Fruit fly (Drosophila melanogaster) whole organism, embryonic: ENCODE results near the gene feo.
A peak's percentile ranks its signal among the peaks of the same experiment; 100 is the strongest.

ENCODE experiments used
- BEAF-32 ChIP-seq: fragments of 200-800 bp; sonication (Bioruptor generic); optimal IDR thresholded peaks from 3 replicates; lab custom pipeline; 2017; ENCODE audit warnings: missing biosample characterization, missing genetic modification characterization, mild to moderate bottlenecking, moderate library complexity, missing genetic modification reagents
- Bgb ChIP-seq: fragments of 200-800 bp; sonication (Bioruptor generic); IDR thresholded peaks from 2 replicates; pipeline ENCODE4 v1.3.6; 2022; ENCODE audit warnings: missing biosample characterization, missing genetic modification characterization; ENCODE audit not compliant: partially characterized antibody
- CG13287 ChIP-seq: fragments of 200-800 bp; sonication (Bioruptor generic); IDR thresholded peaks from 2 replicates; pipeline ENCODE4 v1.3.6; 2022; ENCODE audit warnings: missing biosample characterization, missing genetic modification characterization; ENCODE audit not compliant: partially characterized antibody
- CG13775 ChIP-seq: fragments of 200-800 bp; sonication (Bioruptor generic); optimal IDR thresholded peaks from 3 replicates; lab custom pipeline; 2017; ENCODE audit warnings: missing biosample characterization, mild to moderate bottlenecking, missing genetic modification characterization
- CG14860 ChIP-seq: fragments of 200-800 bp; sonication (Bioruptor generic); IDR thresholded peaks from 3 replicates; pipeline ENCODE4 v1.3.6; 2022; ENCODE audit warnings: missing biosample characterization, missing genetic modification characterization; ENCODE audit not compliant: partially characterized antibody
- CG14965 ChIP-seq: fragments of 200-800 bp; sonication (Bioruptor generic); optimal IDR thresholded peaks from 2 replicates; lab custom pipeline; 2016; ENCODE audit warnings: missing biosample characterization, missing genetic modification characterization, borderline replicate concordance
- CG16779 ChIP-seq: fragments of 200-800 bp; sonication (Bioruptor generic); IDR thresholded peaks from 2 replicates; pipeline ENCODE4 v1.3.6; 2022; ENCODE audit warnings: missing biosample characterization, missing genetic modification characterization
- CG17385 ChIP-seq: fragments of 200-800 bp; sonication (Bioruptor generic); optimal IDR thresholded peaks from 3 replicates; lab custom pipeline; 2018; ENCODE audit warnings: missing biosample characterization, mild to moderate bottlenecking, missing genetic modification characterization
- CG17829 ChIP-seq: fragments of 200-800 bp; optimal IDR thresholded peaks from 2 replicates; lab custom pipeline; 2019; ENCODE audit warnings: missing biosample characterization, mild to moderate bottlenecking, missing genetic modification characterization, moderate library complexity
- CG1792 ChIP-seq: fragments of 200-800 bp; sonication (Bioruptor generic); optimal IDR thresholded peaks from 2 replicates; lab custom pipeline; 2016; ENCODE audit warnings: missing biosample characterization, missing genetic modification characterization
- CG30020 ChIP-seq: fragments of 200-800 bp; optimal IDR thresholded peaks from 2 replicates; lab custom pipeline; 2019; ENCODE audit warnings: missing biosample characterization, mild to moderate bottlenecking, missing genetic modification characterization, moderate library complexity
- CG31224 ChIP-seq: fragments of 200-800 bp; sonication (Bioruptor generic); IDR thresholded peaks from 2 replicates; pipeline ENCODE4 v1.3.6; 2022; ENCODE audit warnings: missing biosample characterization, missing genetic modification characterization
- CG34224 ChIP-seq: fragments of 200-800 bp; sonication (Bioruptor generic); IDR thresholded peaks from 3 replicates; pipeline ENCODE4 v1.3.6; 2022; ENCODE audit warnings: missing biosample characterization, missing genetic modification characterization; ENCODE audit not compliant: partially characterized antibody
- CG5245 ChIP-seq: fragments of 200-800 bp; sonication (Bioruptor generic); optimal IDR thresholded peaks from 3 replicates; lab custom pipeline; 2016; ENCODE audit warnings: missing biosample characterization, missing genetic modification characterization
- CG8281 ChIP-seq: fragments of 200-800 bp; sonication (Bioruptor generic); optimal IDR thresholded peaks from 2 replicates; lab custom pipeline; 2018; ENCODE audit warnings: missing biosample characterization, mild to moderate bottlenecking, missing genetic modification characterization, moderate library complexity
- CG8290 ChIP-seq, 3 experiments: fragments of 200-800 bp; sonication (Bioruptor generic); optimal IDR thresholded peaks; 2 replicates each; lab custom pipeline; 2016 to 2019; ENCODE audit warnings: missing biosample characterization in 3 of 3, missing genetic modification characterization in 3 of 3, mild to moderate bottlenecking in 2 of 3, moderate library complexity in 1 of 3
- CG9932 ChIP-seq: fragments of 200-800 bp; sonication (Bioruptor generic); IDR thresholded peaks from 2 replicates; pipeline ENCODE4 v1.3.6; 2022; ENCODE audit warnings: missing biosample characterization, missing genetic modification characterization
- CoRest ChIP-seq: fragments of 200-800 bp; sonication (Bioruptor generic); optimal IDR thresholded peaks from 3 replicates; lab custom pipeline; 2018; ENCODE audit warnings: missing biosample characterization, mild to moderate bottlenecking, missing genetic modification characterization, moderate library complexity
- Doc2 ChIP-seq: fragments of 200-800 bp; sonication (Bioruptor generic); IDR thresholded peaks from 2 replicates; pipeline ENCODE4 v1.3.6; 2022; ENCODE audit warnings: missing biosample characterization, missing genetic modification characterization
- Dref ChIP-seq: fragments of 200-800 bp; sonication (Bioruptor generic); IDR thresholded peaks from 2 replicates; pipeline ENCODE4 v1.3.6; 2022; ENCODE audit warnings: missing biosample characterization, missing genetic modification characterization
- E2f2 ChIP-seq: fragments of 200-800 bp; sonication (Bioruptor generic); IDR thresholded peaks from 2 replicates; pipeline ENCODE4 v1.3.6; 2022; ENCODE audit warnings: missing biosample characterization, missing genetic modification characterization
- Ets97D ChIP-seq: fragments of 200-800 bp; sonication (Bioruptor generic); optimal IDR thresholded peaks from 3 replicates; lab custom pipeline; 2016; ENCODE audit warnings: missing biosample characterization, missing genetic modification characterization
- Fer3 ChIP-seq: fragments of 200-800 bp; sonication (Bioruptor generic); optimal IDR thresholded peaks from 2 replicates; lab custom pipeline; 2018; ENCODE audit warnings: missing biosample characterization, mild to moderate bottlenecking, missing genetic modification characterization, moderate library complexity
- HLH4C ChIP-seq: fragments of 200-800 bp; sonication (Bioruptor generic); IDR thresholded peaks from 3 replicates; pipeline ENCODE4 v1.3.6; 2022; ENCODE audit warnings: missing biosample characterization, missing genetic modification characterization; ENCODE audit not compliant: partially characterized antibody
- Hsf ChIP-seq: fragments of 200-800 bp; sonication (Bioruptor generic); optimal IDR thresholded peaks from 3 replicates; lab custom pipeline; 2016; ENCODE audit warnings: missing biosample characterization, missing genetic modification characterization
- Med ChIP-seq: fragments of 200-800 bp; sonication (Bioruptor generic); peaks from one replicate; lab custom pipeline; 2016; ENCODE audit warnings: missing biosample characterization, missing genetic modification characterization, mild to moderate bottlenecking, inconsistent platforms, moderate library complexity
- NFAT ChIP-seq: fragments of 200-800 bp; sonication (Bioruptor generic); IDR thresholded peaks from 2 replicates; pipeline ENCODE4 v1.3.6; 2022; ENCODE audit warnings: missing biosample characterization, missing genetic modification characterization
- Pdp1 ChIP-seq, 2 experiments: fragments of 200-800 bp; sonication (Bioruptor generic); optimal IDR thresholded peaks; 3 replicates each; lab custom pipeline; 2016; ENCODE audit warnings: missing biosample characterization in 2 of 2, missing genetic modification characterization in 2 of 2, mild to moderate bottlenecking in 1 of 2, moderate library complexity in 1 of 2
- Rfx ChIP-seq: fragments of 200-800 bp; sonication (Bioruptor generic); IDR thresholded peaks from 2 replicates; pipeline ENCODE4 v1.3.6; 2022; ENCODE audit warnings: missing biosample characterization, missing genetic modification characterization
- Sry-β ChIP-seq: fragments of 200-800 bp; sonication (Bioruptor generic); optimal IDR thresholded peaks from 2 replicates; lab custom pipeline; 2018; ENCODE audit warnings: missing biosample characterization, mild to moderate bottlenecking, missing genetic modification characterization, moderate library complexity
- ato ChIP-seq: fragments of 200-800 bp; sonication (Bioruptor generic); IDR thresholded peaks from 2 replicates; pipeline ENCODE4 v1.3.6; 2022; ENCODE audit warnings: missing biosample characterization, missing genetic modification characterization; ENCODE audit not compliant: partially characterized antibody
- fru ChIP-seq: fragments of >200 bp; optimal IDR thresholded peaks from 2 replicates; lab custom pipeline; 2017
- gce ChIP-seq: fragments of 200-800 bp; sonication (Bioruptor generic); IDR thresholded peaks from 3 replicates; pipeline ENCODE4 v1.3.6; 2022; ENCODE audit warnings: missing biosample characterization, missing genetic modification characterization
- gfzf ChIP-seq: fragments of 200-800 bp; sonication (Bioruptor generic); optimal IDR thresholded peaks from 2 replicates; lab custom pipeline; 2016; ENCODE audit warnings: missing biosample characterization, mild to moderate bottlenecking, missing genetic modification characterization, moderate library complexity
- ind ChIP-seq: fragments of 200-800 bp; sonication (Bioruptor generic); optimal IDR thresholded peaks from 3 replicates; lab custom pipeline; 2016; ENCODE audit warnings: missing biosample characterization, missing genetic modification characterization
- inv ChIP-seq: fragments of 200-800 bp; sonication (Bioruptor generic); IDR thresholded peaks from 2 replicates; pipeline ENCODE4 v1.3.6; 2022; ENCODE audit warnings: missing biosample characterization, missing genetic modification characterization; ENCODE audit not compliant: partially characterized antibody
- jigr1 ChIP-seq: fragments of 200-800 bp; sonication (Bioruptor generic); IDR thresholded peaks from 3 replicates; pipeline ENCODE4 v1.3.6; 2022; ENCODE audit warnings: missing biosample characterization, missing genetic modification characterization
- lab ChIP-seq: fragments of 200-800 bp; sonication (Bioruptor generic); optimal IDR thresholded peaks from 3 replicates; lab custom pipeline; 2017; ENCODE audit warnings: missing biosample characterization, missing genetic modification characterization, mild to moderate bottlenecking, moderate library complexity, missing genetic modification reagents
- lola ChIP-seq, 3 experiments: fragments of >200 bp in 2 of 3; fragments of 200-800 bp in 1 of 3; sonication (Bioruptor generic) in 1 of 3; optimal IDR thresholded peaks; 2 replicates each; lab custom pipeline; 2017 to 2019; ENCODE audit warnings: missing biosample characterization in 3 of 3, missing genetic modification characterization in 3 of 3, mild to moderate bottlenecking in 1 of 3, moderate library complexity in 1 of 3
- mam ChIP-seq: fragments of 200-800 bp; sonication (Bioruptor generic); optimal IDR thresholded peaks from 3 replicates; lab custom pipeline; 2016; ENCODE audit warnings: missing biosample characterization, missing genetic modification characterization
- nerfin-1 ChIP-seq: fragments of 200-800 bp; sonication (Bioruptor generic); optimal IDR thresholded peaks from 3 replicates; lab custom pipeline; 2019; ENCODE audit warnings: missing biosample characterization, mild to moderate bottlenecking, missing genetic modification characterization, moderate library complexity
- phol ChIP-seq: fragments of 200-800 bp; sonication (Bioruptor generic); optimal IDR thresholded peaks from 3 replicates; lab custom pipeline; 2018; ENCODE audit warnings: missing biosample characterization, mild to moderate bottlenecking, missing genetic modification characterization, moderate library complexity
- prd ChIP-seq, 3 experiments: fragments of >200 bp in 2 of 3; fragments of 200-800 bp in 1 of 3; sonication (Bioruptor generic) in 1 of 3; optimal IDR thresholded peaks in 2 of 3; IDR thresholded peaks in 1 of 3; 2 replicates in 2 of 3; 3 replicates in 1 of 3; pipeline versions ENCODE4 v1.3.6 to Lab custom; 2017 to 2022; ENCODE audit warnings: missing biosample characterization in 1 of 3, missing genetic modification characterization in 1 of 3
- slbo ChIP-seq: fragments of 200-800 bp; sonication (Bioruptor generic); IDR thresholded peaks from 2 replicates; pipeline ENCODE4 v1.3.6; 2022; ENCODE audit warnings: missing biosample characterization, missing genetic modification characterization
- sna ChIP-seq: fragments of 200-800 bp; sonication (Bioruptor generic); IDR thresholded peaks from 2 replicates; pipeline ENCODE4 v1.3.6; 2022; ENCODE audit warnings: missing biosample characterization, missing genetic modification characterization; ENCODE audit not compliant: partially characterized antibody
- trem ChIP-seq: fragments of 200-800 bp; optimal IDR thresholded peaks from 3 replicates; lab custom pipeline; 2019; ENCODE audit warnings: missing biosample characterization, mild to moderate bottlenecking, missing genetic modification characterization, moderate library complexity
- zen2 ChIP-seq: fragments of 200-800 bp; sonication (Bioruptor generic); IDR thresholded peaks from 3 replicates; pipeline ENCODE4 v1.3.6; 2022; ENCODE audit warnings: missing biosample characterization, missing genetic modification characterization; ENCODE audit not compliant: partially characterized antibody

Gene feo

DNA sequence GAGAGGGAATG is 7.4 kb downstream of the feo start, which contains the start of gene Pgls:
Pgls (plus strand) TSS at position 3 of the 11 bp plus-strand sequence.
- no peak for TF ChIP-seq Hsf (GFP tag; lab: Kevin White, UChicago)

DNA sequence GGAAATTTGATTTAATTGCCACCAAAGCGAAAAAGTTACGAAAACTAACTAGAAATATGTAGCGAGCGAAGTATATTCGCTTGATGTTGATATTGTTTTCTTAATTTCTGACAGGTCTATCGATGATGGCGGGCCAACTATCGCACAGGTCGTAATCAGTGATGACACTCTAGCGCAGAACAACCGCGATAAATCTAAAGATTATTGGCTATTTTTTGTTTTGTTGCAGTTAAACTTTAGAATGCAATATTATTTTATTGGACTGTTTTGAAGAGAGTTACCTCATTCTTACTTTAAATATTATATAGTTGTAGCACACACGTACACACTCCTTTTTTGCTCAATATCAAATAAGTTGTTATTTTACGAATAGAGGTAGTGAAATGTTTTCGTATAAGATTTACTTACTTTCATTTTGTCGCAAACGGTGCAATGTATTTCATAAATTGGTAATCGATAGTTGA is 7.7 kb downstream of the feo start, which contains the start of gene sbr:
sbr (minus strand) TSS at position 121 of the 464 bp plus-strand sequence.
- peak; percentile 90 for TF ChIP-seq BEAF-32 (GFP tag; lab: Kevin White, UChicago)
- peak; percentile 68 for TF ChIP-seq CG14860 (GFP tag; lab: Robert Waterston, UW)
- peak; percentile 78 for TF ChIP-seq inv (GFP tag; lab: Robert Waterston, UW)
- TF ChIP-seq CG34224: peak; percentile 74
- TF ChIP-seq CG16779 (GFP tag; lab: Robert Waterston, UW): no peak
- TF ChIP-seq fru: no peak
- peak; percentile 38 for TF ChIP-seq Med (GFP tag; lab: Kevin White, UChicago)
- peak; percentile 27 for TF ChIP-seq mam (GFP tag; lab: Kevin White, UChicago)
- peak; percentile 37 for TF ChIP-seq CoRest (tag; lab: Kevin White, UChicago)
- TF ChIP-seq gce: no peak
- peak; percentile 78 for TF ChIP-seq HLH4C
- no peak for TF ChIP-seq jigr1 (GFP tag; lab: Robert Waterston, UW)
- TF ChIP-seq lab: no peak
- peak; percentile 58; the same call in 1 of the 3 replicates for TF ChIP-seq zen2 (GFP tag; lab: Robert Waterston, UW)
- TF ChIP-seq CG8281 (tag; lab: Kevin White, UChicago): no peak
- peak; percentile 73 for TF ChIP-seq phol
- peak; percentile 31 for TF ChIP-seq CG8290 (GFP tag; optimal IDR thresholded peaks at IDR 0.05; lab: Kevin White, UChicago)
- no peak for TF ChIP-seq CG8290 (tag; optimal IDR thresholded peaks at IDR 0.05; lab: Kevin White, UChicago)
- peak; percentile 69 for TF ChIP-seq Dref (GFP tag; lab: Robert Waterston, UW)
- no peak for TF ChIP-seq prd (optimal IDR thresholded peaks at IDR 0.05; lab: Kevin White, UChicago)
- peak; percentile 26; the same call in 1 of the 3 replicates for TF ChIP-seq prd (GFP tag; IDR thresholded peaks at IDR 0.05; lab: Robert Waterston, UW)
- peak; percentile 76 for TF ChIP-seq Bgb (GFP tag; lab: Robert Waterston, UW)
- no peak for TF ChIP-seq nerfin-1 (tag; lab: Kevin White, UChicago)
- TF ChIP-seq NFAT (GFP tag; lab: Robert Waterston, UW): peak; percentile 6; the same call in 1 of the 2 replicates
- no peak for TF ChIP-seq Fer3
- no peak for TF ChIP-seq Doc2 (GFP tag; lab: Robert Waterston, UW)
- no peak for TF ChIP-seq CG5245 (GFP tag; lab: Kevin White, UChicago)
- 0 out of 2 replicates have a peak, but pooled peaks have one; percentile 13 for TF ChIP-seq ato (GFP tag; lab: Robert Waterston, UW)
- peak; percentile 68 for TF ChIP-seq CG9932 (GFP tag; lab: Robert Waterston, UW)
- TF ChIP-seq CG14965 (GFP tag; lab: Kevin White, UChicago): no peak
- TF ChIP-seq Ets97D (GFP tag; lab: Kevin White, UChicago): peak; percentile 13
- TF ChIP-seq CG17829: peak; percentile 13
- peak; percentile 51 for TF ChIP-seq CG30020 (tag; lab: Kevin White, UChicago)
- TF ChIP-seq sna: 0 out of 2 replicates have a peak, but pooled peaks have one; percentile 45
- peak; percentile 78 for TF ChIP-seq CG13287 (GFP tag; lab: Robert Waterston, UW)
- TF ChIP-seq CG1792 (GFP tag; lab: Kevin White, UChicago): no peak
- peak; percentile 41; the same call in 1 of the 2 replicates for TF ChIP-seq slbo (GFP tag; lab: Robert Waterston, UW)
- TF ChIP-seq CG13775: peak; percentile 14
- TF ChIP-seq lola (GFP tag; optimal IDR thresholded peaks at IDR 0.05; lab: Kevin White, UChicago): peak in 1 of 3 experiments; percentile 24
- TF ChIP-seq CG17385 (GFP tag; lab: Kevin White, UChicago): no peak
- TF ChIP-seq Pdp1 (GFP tag; optimal IDR thresholded peaks at IDR 0.05; lab: Kevin White, UChicago): peak in 1 of 2 experiments; percentile 8
- peak; percentile 24 for TF ChIP-seq ind
- TF ChIP-seq trem (tag; lab: Kevin White, UChicago): peak; percentile 14
- no peak for TF ChIP-seq CG31224 (GFP tag; lab: Robert Waterston, UW)
- TF ChIP-seq Sry-β: peak; percentile 83
- peak; percentile 35 for TF ChIP-seq gfzf (GFP tag; lab: Kevin White, UChicago)
- TF ChIP-seq Rfx: peak; percentile 47; the same call in 1 of the 2 replicates
- TF ChIP-seq E2f2 (GFP tag; lab: Robert Waterston, UW): 0 out of 2 replicates have a peak, but pooled peaks have one; percentile 22
